Fruit fly (Drosophila melanogaster) whole organism, wandering third instar larva: Measurements from ENCODE around the gene Rpp20.

ENCODE experiments used
- GATAd ChIP-seq: sonication (Bioruptor generic); optimal IDR thresholded peaks from 2 replicates; lab custom pipeline; 2016; ENCODE audit warnings: missing biosample characterization, missing genetic modification characterization
- Hnf4 ChIP-seq: fragments of 200-800 bp; sonication (Bioruptor generic); optimal IDR thresholded peaks from 2 replicates; lab custom pipeline; 2016; ENCODE audit warnings: missing biosample characterization, mild to moderate bottlenecking, missing genetic modification characterization
- Hr83 ChIP-seq: fragments of 200-300 bp; sonication (Bioruptor generic); optimal IDR thresholded peaks from 2 replicates; lab custom pipeline; 2016; ENCODE audit warnings: missing biosample characterization, mild to moderate bottlenecking, missing genetic modification characterization, moderate library complexity; ENCODE audit not compliant: poor library complexity, severe bottlenecking
- Vsx2 ChIP-seq: fragments of 200-300, 225-300 bp; sonication (Bioruptor generic); optimal IDR thresholded peaks from 2 replicates; lab custom pipeline; 2018; ENCODE audit warnings: missing biosample characterization, missing genetic modification characterization; ENCODE audit not compliant: partially characterized antibody
- br ChIP-seq: fragments of 200-800 bp; sonication (Bioruptor generic); optimal IDR thresholded peaks from 2 replicates; lab custom pipeline; 2016; ENCODE audit warnings: missing biosample characterization, missing genetic modification characterization
- dsf ChIP-seq: sonication (Bioruptor generic); optimal IDR thresholded peaks from 2 replicates; lab custom pipeline; 2016; ENCODE audit warnings: missing biosample characterization, missing genetic modification characterization, borderline replicate concordance
- ey ChIP-seq: fragments of 200-800 bp; sonication (Bioruptor generic); optimal IDR thresholded peaks from 2 replicates; lab custom pipeline; 2016; ENCODE audit warnings: missing biosample characterization, missing genetic modification characterization
- fru ChIP-seq: fragments of 200-800 bp; sonication (Bioruptor generic); optimal IDR thresholded peaks from 3 replicates; lab custom pipeline; 2016; ENCODE audit warnings: missing biosample characterization, mild to moderate bottlenecking, missing genetic modification characterization
- h ChIP-seq: fragments of 200-800 bp; sonication (Bioruptor generic); optimal IDR thresholded peaks from 3 replicates; lab custom pipeline; 2016; ENCODE audit warnings: missing biosample characterization, mild to moderate bottlenecking, missing genetic modification characterization
- psq ChIP-seq: fragments of 200-800 bp; sonication (Bioruptor generic); optimal IDR thresholded peaks from 3 replicates; lab custom pipeline; 2017; ENCODE audit warnings: missing biosample characterization, mild to moderate bottlenecking, missing genetic modification characterization, moderate library complexity
- usp ChIP-seq: fragments of >200 bp; optimal IDR thresholded peaks from 2 replicates; lab custom pipeline; 2017; ENCODE audit warnings: missing biosample characterization, missing genetic modification characterization

- TF ChIP-seq Vsx2 (no peak), ey (GFP tag; lab: Kevin White, UChicago) (no peak), psq (GFP tag; lab: Kevin White, UChicago) (no peak), fru (GFP tag; lab: Kevin White, UChicago) (no peak), br (no peak), Hr83 (GFP tag; lab: Kevin White, UChicago) (no peak), usp (GFP tag; lab: Kevin White, UChicago) (no peak), h (GFP tag; lab: Kevin White, UChicago) (no peak), Hnf4 (GFP tag; lab: Kevin White, UChicago) (peak; percentile 63), dsf (GFP tag; lab: Kevin White, UChicago) (no peak), GATAd (GFP tag; lab: Kevin White, UChicago) (no peak)
Observed at dm6 chrX:19754705-19755403, 10.6 kb downstream of the Rpp20 start.
